Worm (Caenorhabditis elegans): ENCODE data around the gene srw-119.

DNA sequence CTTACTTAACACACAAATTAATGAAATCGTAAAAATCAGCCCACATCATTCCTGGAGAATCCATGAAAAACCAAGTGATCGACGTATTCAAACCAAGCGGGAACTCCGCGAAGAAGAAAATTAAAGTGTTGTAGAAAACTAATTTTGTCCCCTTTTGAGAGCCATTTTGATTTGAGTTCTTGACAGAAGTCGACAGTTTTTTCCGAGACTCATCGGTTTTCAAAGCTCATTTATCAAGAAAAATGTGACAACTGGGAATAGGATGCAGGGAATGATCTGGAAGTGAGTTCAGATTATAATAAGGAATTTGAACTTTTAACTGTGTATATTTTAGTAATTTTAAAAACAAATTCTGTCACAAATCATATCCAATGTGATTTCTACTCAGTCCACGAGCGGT lies 11.8 kb upstream of the srw-119 start, which contains the start of gene srw-135:
- TF ChIP-seq aly-1 (tag; optimal IDR thresholded peaks at IDR 0.05): no peak
- no peak for TF ChIP-seq ama-1 (optimal IDR thresholded peaks at IDR 0.05)
- no peak for TF ChIP-seq ceh-36 (tag; optimal IDR thresholded peaks at IDR 0.05)
